Worm (Caenorhabditis elegans) whole organism, midembryonic: ENCODE measurements around the gene fbxb-65.

Experiments used
- flt-1 ChIP-seq: fragments of 200-800 bp; sonication (Bioruptor generic); IDR thresholded peaks from 2 replicates; pipeline ENCODE4 v1.3.6; 2022; ENCODE audit warnings: missing genetic modification characterization, missing compliant biosample characterization
- klf-2 ChIP-seq: fragments of 200-800 bp; sonication (Bioruptor generic); conservative IDR thresholded peaks from 2 replicates; pipeline ENCODE4 v1.3.6; 2022; ENCODE audit warnings: missing genetic modification reagents, missing genetic modification characterization, missing compliant biosample characterization
- med-1 ChIP-seq: sonication (generic microtip); optimal IDR thresholded peaks from 2 replicates; lab custom pipeline; 2017; ENCODE audit warnings: missing genetic modification characterization, mild to moderate bottlenecking, missing compliant biosample characterization, antibody characterized with exemption, missing genetic modification reagents; ENCODE audit not compliant: insufficient read depth
- tab-1 ChIP-seq: fragments of 200-800 bp; sonication (Bioruptor generic); IDR thresholded peaks from 2 replicates; pipeline ENCODE4 v1.3.6; 2022; ENCODE audit warnings: missing genetic modification characterization, missing compliant biosample characterization
- ztf-23 ChIP-seq: fragments of 200-800 bp; sonication (Bioruptor generic); IDR thresholded peaks from 2 replicates; pipeline ENCODE4 v1.3.6; 2022; ENCODE audit warnings: missing genetic modification reagents, missing genetic modification characterization, missing compliant biosample characterization
- ztf-29 ChIP-seq: fragments of 200-800 bp; sonication (Bioruptor generic); IDR thresholded peaks from 2 replicates; pipeline ENCODE4 v1.3.6; 2022; ENCODE audit warnings: missing genetic modification reagents, missing genetic modification characterization, missing compliant biosample characterization

DNA sequence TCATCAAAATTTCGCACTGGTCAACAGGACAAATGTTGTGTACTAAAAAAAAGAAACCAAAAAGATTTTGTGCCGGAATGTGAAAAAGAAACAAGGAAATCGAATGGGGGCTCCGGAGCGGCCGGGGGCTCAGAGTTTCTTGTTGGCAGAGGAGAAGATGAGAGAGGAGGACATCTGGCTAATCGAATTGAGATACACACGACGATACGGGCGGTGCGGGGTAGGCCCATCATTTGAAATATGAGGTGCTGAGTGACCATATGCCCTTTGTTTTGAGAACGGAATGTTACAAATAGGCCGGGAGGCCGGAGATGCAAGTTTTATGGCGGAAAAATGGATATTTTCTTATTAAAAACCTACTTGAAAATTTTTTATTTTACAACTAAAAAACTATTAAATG is 28.7 kb downstream of the fbxb-65 start:
- no peak for TF ChIP-seq tab-1 (GFP tag; lab: Robert Waterston, UW)
- no peak for TF ChIP-seq ztf-23 (GFP tag; lab: Robert Waterston, UW)
- no peak; the same call in 1 of the 2 replicates for TF ChIP-seq flt-1
- TF ChIP-seq klf-2 (GFP tag; lab: Robert Waterston, UW): no peak
- TF ChIP-seq med-1: no peak
- TF ChIP-seq ztf-29 (GFP tag; lab: Robert Waterston, UW): no peak
